Worm (Caenorhabditis elegans): ENCODE results near the gene srh-274.
"Not testable (repeated sequence)": the region's sequence is repeated elsewhere in the genome, so short reads cannot be mapped to it uniquely, and the experiment has no call there.

ce11 chrII:966962-967361 lies 16.0 kb upstream of the srh-274 start, which contains the start of gene fbxc-18:
- TF ChIP-seq nhr-6 (tag; optimal IDR thresholded peaks at IDR 0.05); blmp-1 (tag; optimal IDR thresholded peaks at IDR 0.05; ENCODE audit: insufficient read depth); lsy-2 (tag; optimal IDR thresholded peaks at IDR 0.05); skn-1 (tag; optimal IDR thresholded peaks at IDR 0.05); ceh-82 (tag; optimal IDR thresholded peaks at IDR 0.05); ama-1 (optimal IDR thresholded peaks at IDR 0.05); lin-39 (tag; optimal IDR thresholded peaks at IDR 0.05); R02D3.7 (tag; optimal IDR thresholded peaks at IDR 0.05); unc-62 (GFP tag; optimal IDR thresholded peaks at IDR 0.05); lin-13 (GFP tag; optimal IDR thresholded peaks at IDR 0.05); alr-1 (tag; optimal IDR thresholded peaks at IDR 0.05); nhr-11 (tag; optimal IDR thresholded peaks at IDR 0.05); zag-1 (tag; optimal IDR thresholded peaks at IDR 0.05): not testable (repeated sequence)
